Worm (Caenorhabditis elegans) whole organism, L3 larva: ENCODE measurements around the gene C49F5.13.

Experiments used
- R02D3.7 ChIP-seq: fragments of 150-350 bp; optimal IDR thresholded peaks from 2 replicates; lab custom pipeline; 2014; ENCODE audit warnings: missing biosample characterization, missing genetic modification characterization
- aly-2 ChIP-seq: fragments of 150-350 bp; optimal IDR thresholded peaks from 2 replicates; lab custom pipeline; 2014; ENCODE audit warnings: missing biosample characterization, missing genetic modification characterization
- ama-1 ChIP-seq: fragments of 150-350 bp; optimal IDR thresholded peaks from 2 replicates; lab custom pipeline; 2018
- ceh-16 ChIP-seq: sonication (generic microtip); optimal IDR thresholded peaks from 2 replicates; lab custom pipeline; 2017; ENCODE audit warnings: missing biosample characterization, missing genetic modification characterization
- ceh-28 ChIP-seq: fragments of 150-350 bp; optimal IDR thresholded peaks from 2 replicates; lab custom pipeline; 2014; ENCODE audit warnings: missing biosample characterization, missing genetic modification reagents, missing genetic modification characterization
- daf-12 ChIP-seq: fragments of 150-350 bp; optimal IDR thresholded peaks from 2 replicates; lab custom pipeline; 2014; ENCODE audit warnings: missing biosample characterization, missing genetic modification reagents, missing genetic modification characterization
- egl-27 ChIP-seq: sonication (generic microtip); optimal IDR thresholded peaks from 4 replicates; lab custom pipeline; 2017; ENCODE audit warnings: missing biosample characterization, missing genetic modification reagents, missing genetic modification characterization
- egl-5 ChIP-seq: fragments of 150-350 bp; optimal IDR thresholded peaks from 2 replicates; lab custom pipeline; 2017; ENCODE audit warnings: missing biosample characterization, missing genetic modification reagents, missing genetic modification characterization, inconsistent platforms
- elt-1 ChIP-seq: fragments of 150-350 bp; optimal IDR thresholded peaks from 2 replicates; lab custom pipeline; 2014; ENCODE audit warnings: missing biosample characterization, missing genetic modification characterization
- elt-2 ChIP-seq: sonication (generic microtip); optimal IDR thresholded peaks from 2 replicates; lab custom pipeline; 2016; ENCODE audit warnings: missing genetic modification reagents, mild to moderate bottlenecking, missing genetic modification characterization, missing compliant biosample characterization
- elt-3 ChIP-seq, 3 experiments: fragments of 150-350 bp in 1 of 3; sonication (generic microtip) in 2 of 3; optimal IDR thresholded peaks; 2 replicates in 2 of 3; 4 replicates in 1 of 3; lab custom pipeline; 2014 to 2017; ENCODE audit warnings: missing biosample characterization in 3 of 3, missing genetic modification characterization in 3 of 3
- fkh-10 ChIP-seq: sonication (generic microtip); optimal IDR thresholded peaks from 2 replicates; lab custom pipeline; 2017; ENCODE audit warnings: missing biosample characterization, missing genetic modification reagents, missing genetic modification characterization
- fos-1 ChIP-seq: fragments of 150-350 bp; optimal IDR thresholded peaks from 2 replicates; lab custom pipeline; 2014; ENCODE audit warnings: missing biosample characterization, missing genetic modification characterization
- hmg-11 ChIP-seq: sonication (generic microtip); optimal IDR thresholded peaks from 2 replicates; lab custom pipeline; 2016; ENCODE audit warnings: missing genetic modification characterization, missing compliant biosample characterization
- jun-1 ChIP-seq: fragments of 150-350 bp; optimal IDR thresholded peaks from 2 replicates; lab custom pipeline; 2014; ENCODE audit warnings: missing biosample characterization, missing genetic modification reagents, missing genetic modification characterization
- lin-15B ChIP-seq: fragments of 150-350 bp; optimal IDR thresholded peaks from 2 replicates; lab custom pipeline; 2014; ENCODE audit warnings: missing biosample characterization, missing genetic modification characterization
- lin-39 ChIP-seq: fragments of 150-350 bp; optimal IDR thresholded peaks from 2 replicates; lab custom pipeline; 2018; ENCODE audit warnings: missing biosample characterization, missing genetic modification reagents, missing genetic modification characterization
- lsy-12 ChIP-seq: sonication (generic microtip); optimal IDR thresholded peaks from 2 replicates; lab custom pipeline; 2016; ENCODE audit warnings: mild to moderate bottlenecking, missing genetic modification characterization, missing compliant biosample characterization
- mdl-1 ChIP-seq: fragments of 150-350 bp; optimal IDR thresholded peaks from 2 replicates; lab custom pipeline; 2014; ENCODE audit warnings: missing biosample characterization, missing genetic modification characterization
- mml-1 ChIP-seq: fragments of 150-350 bp; sonication (generic microtip); optimal IDR thresholded peaks from 3 replicates; lab custom pipeline; 2014; ENCODE audit warnings: missing biosample characterization, missing genetic modification characterization
- nfya-1 ChIP-seq: sonication (generic microtip); optimal IDR thresholded peaks from 2 replicates; lab custom pipeline; 2017; ENCODE audit warnings: missing genetic modification characterization, mild to moderate bottlenecking, missing compliant biosample characterization, antibody characterized with exemption, moderate library complexity; ENCODE audit not compliant: insufficient read depth
- nhr-11 ChIP-seq: fragments of 150-350 bp; optimal IDR thresholded peaks from 2 replicates; lab custom pipeline; 2014; ENCODE audit warnings: missing biosample characterization, missing genetic modification characterization
- nhr-12 ChIP-seq: fragments of 150-350 bp; optimal IDR thresholded peaks from 2 replicates; lab custom pipeline; 2014; ENCODE audit warnings: missing biosample characterization, missing genetic modification characterization
- nhr-23 ChIP-seq: fragments of 150-350 bp; optimal IDR thresholded peaks from 2 replicates; lab custom pipeline; 2014; ENCODE audit warnings: missing biosample characterization, missing genetic modification reagents, missing genetic modification characterization
- nhr-25 ChIP-seq: sonication (generic microtip); optimal IDR thresholded peaks from 2 replicates; lab custom pipeline; 2017; ENCODE audit warnings: missing biosample characterization, missing genetic modification characterization
- nhr-28 ChIP-seq: fragments of 150-350 bp; optimal IDR thresholded peaks from 2 replicates; lab custom pipeline; 2014; ENCODE audit warnings: missing biosample characterization, missing genetic modification characterization
- nhr-67 ChIP-seq: fragments of 150-350 bp; optimal IDR thresholded peaks from 2 replicates; lab custom pipeline; 2014; ENCODE audit warnings: missing biosample characterization, missing genetic modification characterization
- nhr-76 ChIP-seq: fragments of 150-350 bp; sonication (generic microtip); optimal IDR thresholded peaks from 5 replicates; lab custom pipeline; 2014; ENCODE audit warnings: missing biosample characterization, missing genetic modification characterization
- nhr-77 ChIP-seq: fragments of 150-350 bp; optimal IDR thresholded peaks from 2 replicates; lab custom pipeline; 2014; ENCODE audit warnings: missing biosample characterization, missing genetic modification characterization
- pha-4 ChIP-seq: fragments of 150-350 bp; optimal IDR thresholded peaks from 2 replicates; lab custom pipeline; 2014; ENCODE audit warnings: missing biosample characterization, missing genetic modification reagents, missing genetic modification characterization
- pqm-1 ChIP-seq: fragments of 150-350 bp; optimal IDR thresholded peaks from 2 replicates; lab custom pipeline; 2017; ENCODE audit warnings: missing biosample characterization, missing genetic modification characterization, inconsistent platforms
- sea-2 ChIP-seq: fragments of 150-350 bp; sonication (generic microtip); optimal IDR thresholded peaks from 4 replicates; lab custom pipeline; 2014; ENCODE audit warnings: missing biosample characterization, missing genetic modification reagents, missing genetic modification characterization
- skn-1 ChIP-seq: fragments of 150-350 bp; optimal IDR thresholded peaks from 2 replicates; lab custom pipeline; 2014; ENCODE audit warnings: missing biosample characterization, missing genetic modification characterization
- snpc-4 ChIP-seq: fragments of 150-350 bp; optimal IDR thresholded peaks from 2 replicates; lab custom pipeline; 2014; ENCODE audit warnings: missing biosample characterization, missing genetic modification characterization
- tbx-2 ChIP-seq: sonication (generic microtip); optimal IDR thresholded peaks from 2 replicates; lab custom pipeline; 2016; ENCODE audit warnings: mild to moderate bottlenecking, missing genetic modification characterization, missing compliant biosample characterization
- unc-39 ChIP-seq: sonication (generic microtip); optimal IDR thresholded peaks from 4 replicates; lab custom pipeline; 2017; ENCODE audit warnings: missing biosample characterization, missing genetic modification characterization
- zag-1 ChIP-seq: fragments of 150-350 bp; optimal IDR thresholded peaks from 2 replicates; lab custom pipeline; 2014; ENCODE audit warnings: missing biosample characterization, missing genetic modification characterization
- ztf-11 ChIP-seq: fragments of 150-350 bp; optimal IDR thresholded peaks from 2 replicates; lab custom pipeline; 2014; ENCODE audit warnings: missing biosample characterization, missing genetic modification characterization
- ztf-4 ChIP-seq: fragments of 150-350 bp; optimal IDR thresholded peaks from 2 replicates; lab custom pipeline; 2014; ENCODE audit warnings: missing biosample characterization, missing genetic modification characterization

C49F5.13 gene

DNA sequence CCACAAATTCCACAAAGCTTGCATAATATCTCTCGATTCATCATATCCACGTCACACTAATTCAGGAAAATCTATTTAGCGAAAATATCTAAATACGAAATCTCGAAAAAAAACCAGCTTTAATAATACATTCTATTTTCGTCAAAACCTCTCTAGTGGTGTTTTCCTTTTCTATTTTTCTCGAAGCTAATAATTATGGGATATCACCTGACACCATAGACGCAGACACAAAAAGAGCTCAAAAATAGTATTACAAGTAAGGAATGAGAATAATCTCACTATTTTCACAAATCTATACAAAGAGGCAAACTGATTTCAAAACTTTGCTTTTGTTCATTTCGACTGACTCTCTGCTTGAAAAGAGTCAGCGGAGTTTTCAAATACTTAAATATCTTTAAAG, 7.9 kb downstream of the C49F5.13 start:
- TF ChIP-seq unc-39 (no peak), hmg-11 (no peak), fkh-10 (GFP tag; lab: Kevin White, UChicago) (no peak), tbx-2 (tag; lab: Kevin White, UChicago) (no peak), elt-1 (tag; lab: Kevin White, UChicago) (no peak), ceh-16 (no peak), mdl-1 (no peak), nhr-25 (no peak), nhr-67 (tag; lab: Kevin White, UChicago) (no peak), R02D3.7 (tag; lab: Kevin White, UChicago) (no peak), fos-1 (tag; lab: Kevin White, UChicago) (no peak), egl-5 (tag; lab: Kevin White, UChicago) (no peak), elt-3 (tag; optimal IDR thresholded peaks at IDR 0.05; lab: Kevin White, UChicago) (no peak), skn-1 (tag; lab: Kevin White, UChicago) (no peak), lin-39 (tag; lab: Kevin White, UChicago) (no peak), mml-1 (tag; lab: Kevin White, UChicago) (no peak), sea-2 (GFP tag; lab: Kevin White, UChicago) (no peak)
- TF ChIP-seq, all 47 proteins: peak for 0

DNA sequence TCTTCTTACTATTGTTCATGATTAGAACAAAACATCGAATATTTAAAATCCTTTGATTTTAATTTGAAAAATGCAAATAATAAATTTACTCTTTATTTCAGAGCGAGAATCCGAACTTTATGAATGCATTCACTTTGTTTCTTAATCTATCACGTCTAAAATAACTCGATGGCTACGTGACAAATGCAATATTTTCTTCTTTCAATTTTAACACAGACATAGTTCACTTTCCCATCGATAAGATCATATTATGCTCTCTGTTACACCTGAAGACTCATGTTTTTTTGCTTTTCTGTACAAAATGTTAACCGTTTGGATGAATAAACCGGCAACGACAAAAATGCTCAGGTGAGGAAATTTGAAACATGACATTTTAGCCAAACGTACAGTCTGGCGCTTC, 8.4 kb downstream of the C49F5.13 start:
- TF ChIP-seq pqm-1 (tag; lab: Kevin White, UChicago) (peak; percentile 37), tbx-2 (tag; lab: Kevin White, UChicago) (no peak), nhr-77 (tag; lab: Kevin White, UChicago) (no peak), elt-2 (tag; lab: Kevin White, UChicago) (peak; percentile 34), nhr-67 (tag; lab: Kevin White, UChicago) (no peak), nhr-28 (tag; lab: Kevin White, UChicago) (no peak), fos-1 (tag; lab: Kevin White, UChicago) (no peak), nhr-11 (tag; lab: Kevin White, UChicago) (no peak)
- TF ChIP-seq, all 47 proteins: peak for 2

DNA sequence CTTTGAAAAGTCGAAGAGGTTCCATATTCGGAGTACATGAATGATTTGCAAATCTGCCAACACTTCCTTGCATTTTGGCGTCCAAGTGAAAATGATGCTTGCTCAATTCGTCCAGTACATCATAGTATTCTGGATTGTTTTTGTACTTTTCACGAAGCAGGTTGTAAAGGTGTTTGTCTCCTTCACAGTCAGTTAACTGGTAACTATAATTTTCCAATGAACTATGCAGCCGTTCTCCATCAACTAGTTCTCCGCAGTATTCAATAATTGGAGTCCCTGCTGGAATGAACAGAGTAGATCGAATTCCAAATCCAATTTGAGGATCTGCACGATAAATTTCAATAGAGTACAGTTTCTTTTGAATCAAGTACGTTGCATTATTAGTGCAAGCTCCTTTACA, 10.1 kb downstream of the C49F5.13 start:
- TF ChIP-seq ama-1 (peak; percentile 54), lin-15B (tag; lab: Kevin White, UChicago) (no peak)

DNA sequence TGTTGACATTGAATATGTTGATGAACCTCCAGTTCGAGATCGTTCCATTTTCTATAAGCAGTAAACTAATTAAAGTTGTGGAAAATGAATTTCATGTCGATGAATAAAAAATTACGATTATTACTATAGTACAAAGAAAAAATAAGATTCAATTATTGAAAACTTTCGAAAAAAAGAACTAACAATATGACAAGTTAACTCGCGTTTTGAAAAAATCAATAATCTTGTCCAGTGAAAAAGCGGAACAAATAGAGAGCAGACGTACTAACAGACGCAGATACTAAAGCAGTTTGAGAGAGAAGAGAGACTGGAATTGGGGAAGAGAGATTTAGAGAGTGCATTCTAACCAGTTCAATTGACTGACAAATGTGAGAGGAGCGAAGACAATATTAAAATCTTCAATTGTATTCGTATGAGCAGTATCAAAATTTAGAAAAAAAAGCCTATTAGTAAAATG, 13.5 kb downstream of the C49F5.13 start, which contains the start of gene set-6:
Gene set-6 (minus strand): TSS at position 51 of the 457 bp plus-strand sequence.
- TF ChIP-seq jun-1 (tag; lab: Kevin White, UChicago) (no peak), nhr-12 (tag; lab: Kevin White, UChicago) (no peak), zag-1 (tag; lab: Kevin White, UChicago) (no peak), nhr-76 (tag; lab: Kevin White, UChicago) (no peak), nfya-1 (tag; lab: Kevin White, UChicago) (peak; percentile 56), fkh-10 (GFP tag; lab: Kevin White, UChicago) (no peak), lin-39 (tag; lab: Kevin White, UChicago) (no peak), unc-39 (no peak), aly-2 (tag; lab: Kevin White, UChicago) (no peak), lin-15B (tag; lab: Kevin White, UChicago) (no peak), elt-3 (tag; optimal IDR thresholded peaks at IDR 0.05; lab: Kevin White, UChicago) (no peak), lsy-12 (tag; lab: Kevin White, UChicago) (no peak), pha-4 (tag; lab: Kevin White, UChicago) (no peak), ztf-11 (tag; lab: Kevin White, UChicago) (no peak), nhr-77 (tag; lab: Kevin White, UChicago) (no peak), ztf-4 (tag; lab: Kevin White, UChicago) (no peak), daf-12 (tag; lab: Kevin White, UChicago) (no peak), snpc-4 (tag; lab: Kevin White, UChicago) (no peak), nhr-23 (tag; lab: Kevin White, UChicago) (peak; percentile 19), nhr-25 (peak; percentile 24), egl-27 (tag; lab: Kevin White, UChicago) (no peak), ceh-28 (tag; lab: Kevin White, UChicago) (peak; percentile 79), mml-1 (tag; lab: Kevin White, UChicago) (no peak), ceh-16 (no peak), nhr-28 (tag; lab: Kevin White, UChicago) (no peak), sea-2 (GFP tag; lab: Kevin White, UChicago) (no peak), pqm-1 (tag; lab: Kevin White, UChicago) (no peak), ama-1 (no peak), tbx-2 (tag; lab: Kevin White, UChicago) (no peak), hmg-11 (peak; percentile 23)
